Worm (Caenorhabditis elegans) whole organism, L2 larva: ENCODE measurements around the gene cubn-1.

Experiments
- egl-27 ChIP-seq: sonication (generic microtip); optimal IDR thresholded peaks from 3 replicates; lab custom pipeline; 2017; ENCODE audit warnings: missing biosample characterization, missing genetic modification reagents, missing genetic modification characterization
- elt-3 ChIP-seq: sonication (generic microtip); optimal IDR thresholded peaks from 2 replicates; lab custom pipeline; 2017; ENCODE audit warnings: missing biosample characterization, missing genetic modification characterization
- lin-39 ChIP-seq: fragments of 150-350 bp; optimal IDR thresholded peaks from 2 replicates; lab custom pipeline; 2014; ENCODE audit warnings: missing biosample characterization, missing genetic modification reagents, missing genetic modification characterization
- mab-5 ChIP-seq: fragments of 150-350 bp; optimal IDR thresholded peaks from 2 replicates; lab custom pipeline; 2014; ENCODE audit warnings: missing biosample characterization, missing genetic modification characterization
- mdl-1 ChIP-seq, 2 experiments: fragments of 150-350 bp in 1 of 2; sonication (generic microtip) in 1 of 2; optimal IDR thresholded peaks; 2 replicates each; lab custom pipeline; 2017; ENCODE audit warnings: missing biosample characterization in 2 of 2, missing genetic modification characterization in 2 of 2
- nhr-11 ChIP-seq: fragments of 150-350 bp; optimal IDR thresholded peaks from 2 replicates; lab custom pipeline; 2014; ENCODE audit warnings: missing biosample characterization, missing genetic modification characterization

DNA sequence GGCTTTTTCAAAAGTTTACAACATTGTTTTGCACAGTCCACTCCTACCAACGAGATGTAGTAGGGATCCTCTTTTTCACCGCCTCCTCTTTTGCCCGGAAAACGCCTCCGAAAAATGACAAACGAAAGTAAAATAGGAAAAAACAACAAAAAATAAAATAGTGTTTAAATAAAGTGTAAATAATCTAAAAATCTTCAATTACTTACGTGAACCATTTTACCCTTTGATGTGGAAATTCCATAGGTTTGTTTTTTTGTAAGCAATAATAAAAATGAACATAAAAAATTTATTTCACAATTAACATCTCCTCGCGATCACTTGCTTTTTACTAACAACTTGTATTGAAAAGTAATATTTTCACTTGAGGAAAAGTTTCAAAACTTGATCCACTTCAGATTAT lies 23.1 kb upstream of the cubn-1 start, which contains the start of gene C14C10.1:
- TF ChIP-seq nhr-11 (tag; lab: Kevin White, UChicago) = no peak
- no peak for TF ChIP-seq mab-5
- TF ChIP-seq lin-39 (tag; lab: Kevin White, UChicago) = no peak
- no peak for TF ChIP-seq egl-27
- TF ChIP-seq mdl-1 (tag; optimal IDR thresholded peaks at IDR 0.05; lab: Kevin White, UChicago) = no peak
- no peak for TF ChIP-seq elt-3
